Fruit fly (Drosophila melanogaster) whole organism, pupa: ENCODE measurements around the gene CG14960.

ENCODE experiments used
- CG10348 ChIP-seq: fragments of 200-800 bp; sonication (Bioruptor generic); IDR thresholded peaks from 2 replicates; pipeline ENCODE4 v1.3.6; 2022; ENCODE audit warnings: missing biosample characterization, missing genetic modification characterization
- CG12605 ChIP-seq: fragments of 200-800 bp; sonication (Bioruptor generic); IDR thresholded peaks from 2 replicates; pipeline ENCODE4 v1.3.6; 2022; ENCODE audit warnings: missing biosample characterization, missing genetic modification characterization
- CG13204 ChIP-seq: fragments of 200-800 bp; sonication (Bioruptor generic); optimal IDR thresholded peaks from 2 replicates; lab custom pipeline; 2018; ENCODE audit warnings: missing biosample characterization, mild to moderate bottlenecking, missing genetic modification characterization, moderate library complexity
- CG14655 ChIP-seq: fragments of 200-800 bp; sonication (Bioruptor generic); optimal IDR thresholded peaks from 3 replicates; lab custom pipeline; 2017; ENCODE audit warnings: mild to moderate bottlenecking, missing biosample characterization, missing genetic modification reagents, missing genetic modification characterization
- CG15710 ChIP-seq: fragments of 200-800 bp; sonication (Bioruptor generic); optimal IDR thresholded peaks from 2 replicates; lab custom pipeline; 2018; ENCODE audit warnings: missing biosample characterization, mild to moderate bottlenecking, missing genetic modification characterization, moderate library complexity
- CG17806 ChIP-seq: fragments of 200-800 bp; sonication (Bioruptor generic); optimal IDR thresholded peaks from 2 replicates; lab custom pipeline; 2018; ENCODE audit warnings: missing biosample characterization, mild to moderate bottlenecking, missing genetic modification characterization, moderate library complexity
- CG32121 ChIP-seq: fragments of 200-800 bp; sonication (Bioruptor generic); IDR thresholded peaks from 2 replicates; pipeline ENCODE4 v1.3.6; 2022; ENCODE audit warnings: missing biosample characterization, missing genetic modification characterization
- CG34367 ChIP-seq: fragments of 200-800 bp; sonication (Bioruptor generic); optimal IDR thresholded peaks from 2 replicates; lab custom pipeline; 2018; ENCODE audit warnings: missing biosample characterization, mild to moderate bottlenecking, missing genetic modification characterization
- CG4496 ChIP-seq: fragments of 200-800 bp; sonication (Bioruptor generic); IDR thresholded peaks from 3 replicates; pipeline ENCODE4 v1.3.6; 2022; ENCODE audit warnings: missing biosample characterization, missing genetic modification characterization
- CG8159 ChIP-seq: fragments of 200-800 bp; sonication (Bioruptor generic); optimal IDR thresholded peaks from 3 replicates; lab custom pipeline; 2018; ENCODE audit warnings: missing biosample characterization, mild to moderate bottlenecking, missing genetic modification characterization, moderate library complexity
- CG8301 ChIP-seq: fragments of 200-800 bp; sonication (Bioruptor generic); optimal IDR thresholded peaks from 2 replicates; lab custom pipeline; 2018; ENCODE audit warnings: missing biosample characterization, mild to moderate bottlenecking, missing genetic modification characterization
- CG9948 ChIP-seq: fragments of 200-800 bp; sonication (Bioruptor generic); optimal IDR thresholded peaks from 2 replicates; lab custom pipeline; 2018; ENCODE audit warnings: missing biosample characterization, mild to moderate bottlenecking, missing genetic modification characterization, moderate library complexity
- D1 ChIP-seq: fragments of 200-800 bp; sonication (Bioruptor generic); optimal IDR thresholded peaks from 2 replicates; lab custom pipeline; 2018; ENCODE audit warnings: missing biosample characterization, mild to moderate bottlenecking, missing genetic modification characterization, moderate library complexity
- EcR ChIP-seq: fragments of 200-800 bp; sonication (Bioruptor generic); optimal IDR thresholded peaks from 3 replicates; lab custom pipeline; 2019; ENCODE audit warnings: missing biosample characterization, missing genetic modification characterization, mild to moderate bottlenecking, moderate library complexity, missing genetic modification reagents
- Ets98B ChIP-seq: fragments of 200-800 bp; sonication (Bioruptor generic); IDR thresholded peaks from 2 replicates; pipeline ENCODE4 v1.3.6; 2022; ENCODE audit warnings: missing biosample characterization, missing genetic modification characterization
- Pif1A ChIP-seq: fragments of 200-800 bp; sonication (Bioruptor generic); optimal IDR thresholded peaks from 3 replicates; lab custom pipeline; 2016; ENCODE audit warnings: missing biosample characterization, missing genetic modification characterization
- Pif1B ChIP-seq: fragments of 200-800 bp; sonication (Bioruptor generic); optimal IDR thresholded peaks from 3 replicates; lab custom pipeline; 2016; ENCODE audit warnings: missing biosample characterization, missing genetic modification characterization
- Snoo ChIP-seq: fragments of 200-800 bp; sonication (Bioruptor generic); optimal IDR thresholded peaks from 3 replicates; lab custom pipeline; 2017; ENCODE audit warnings: missing biosample characterization, mild to moderate bottlenecking, missing genetic modification characterization, inconsistent platforms
- fd96Ca ChIP-seq: fragments of 200-800 bp; sonication (Bioruptor generic); IDR thresholded peaks from 3 replicates; pipeline ENCODE4 v1.3.6; 2022; ENCODE audit warnings: missing biosample characterization, missing genetic modification characterization
- gl ChIP-seq: fragments of 200-800 bp; sonication (Bioruptor generic); optimal IDR thresholded peaks from 2 replicates; lab custom pipeline; 2018; ENCODE audit warnings: missing biosample characterization, mild to moderate bottlenecking, missing genetic modification characterization
- rn ChIP-seq: fragments of 200-800 bp; sonication (Bioruptor generic); IDR thresholded peaks from 2 replicates; pipeline ENCODE4 v1.3.6; 2022; ENCODE audit warnings: missing biosample characterization, missing genetic modification characterization

Gene CG14960

dm6 chr3L:3242121-3243083 is 28.4 kb upstream of the CG14960 start:
- TF ChIP-seq CG14655 (peak; percentile 4), Pif1B (GFP tag; lab: Kevin White, UChicago) (peak; percentile 9), EcR (GFP tag; lab: Kevin White, UChicago) (peak; percentile 94), CG9948 (no peak), CG8159 (tag; lab: Kevin White, UChicago) (peak; percentile 6), gl (no peak), CG17806 (tag; lab: Kevin White, UChicago) (no peak), Ets98B (GFP tag; lab: Robert Waterston, UW) (no peak), CG13204 (GFP tag; lab: Kevin White, UChicago) (peak; percentile 53), CG10348 (no peak), Snoo (peak; percentile 83), fd96Ca (GFP tag; lab: Robert Waterston, UW) (0 out of 3 replicates have a peak, but pooled peaks have one; percentile 25), Pif1A (peak; percentile 10), CG12605 (GFP tag; lab: Robert Waterston, UW) (no peak), CG32121 (GFP tag; lab: Robert Waterston, UW) (0 out of 2 replicates have a peak, but pooled peaks have one; percentile 12), CG4496 (GFP tag; lab: Robert Waterston, UW) (no peak), rn (GFP tag; lab: Robert Waterston, UW) (no peak), CG8301 (no peak), D1 (no peak), CG15710 (tag; lab: Kevin White, UChicago) (peak; percentile 24), CG34367 (tag; lab: Kevin White, UChicago) (peak; percentile 8)

- TF ChIP-seq CG9948 (peak; percentile 23), Ets98B (GFP tag; lab: Robert Waterston, UW) (no peak), CG8159 (tag; lab: Kevin White, UChicago) (peak; percentile 16), Pif1A (peak; percentile 7), EcR (GFP tag; lab: Kevin White, UChicago) (peak; percentile 93), Pif1B (GFP tag; lab: Kevin White, UChicago) (no peak)
Measured at dm6 chr3L:3244244-3245144, 26.3 kb upstream of the CG14960 start, which contains the start of gene CG12078. Gene CG12078, minus strand, starts transcription at chr3L:3244294.

- peak; percentile 85 for TF ChIP-seq CG13204 (GFP tag; lab: Kevin White, UChicago)
- TF ChIP-seq Pif1B (GFP tag; lab: Kevin White, UChicago): peak; percentile 84
- peak; percentile 88 for TF ChIP-seq CG17806 (tag; lab: Kevin White, UChicago)
- TF ChIP-seq CG15710 (tag; lab: Kevin White, UChicago): peak; percentile 95
- TF ChIP-seq rn (GFP tag; lab: Robert Waterston, UW): no peak
- peak; percentile 82 for TF ChIP-seq CG9948
- peak; percentile 90 for TF ChIP-seq Snoo
- peak; percentile 79 for TF ChIP-seq Pif1A
- no peak for TF ChIP-seq CG32121 (GFP tag; lab: Robert Waterston, UW)
- TF ChIP-seq gl: peak; percentile 65
- TF ChIP-seq CG8159 (tag; lab: Kevin White, UChicago): peak; percentile 100
- TF ChIP-seq CG34367 (tag; lab: Kevin White, UChicago): peak; percentile 92
- TF ChIP-seq CG8301: peak; percentile 55
- no peak for TF ChIP-seq fd96Ca (GFP tag; lab: Robert Waterston, UW)
- TF ChIP-seq D1: peak; percentile 81
- peak; percentile 57; the same call in 2 of the 3 replicates for TF ChIP-seq CG4496 (GFP tag; lab: Robert Waterston, UW)
- no peak for TF ChIP-seq Ets98B (GFP tag; lab: Robert Waterston, UW)
- TF ChIP-seq EcR (GFP tag; lab: Kevin White, UChicago): no peak
- peak; percentile 72 for TF ChIP-seq CG14655
- peak; percentile 42; the same call in 1 of the 2 replicates for TF ChIP-seq CG12605 (GFP tag; lab: Robert Waterston, UW)
- no peak for TF ChIP-seq CG10348
Measured at dm6 chr3L:3245189-3245588, 25.6 kb upstream of the CG14960 start.

dm6 chr3L:3246378-3247129 is 24.3 kb upstream of the CG14960 start:
- peak; percentile 96 for TF ChIP-seq fd96Ca (GFP tag; lab: Robert Waterston, UW)
- peak; percentile 96 for TF ChIP-seq CG9948
- peak; percentile 98 for TF ChIP-seq CG17806 (tag; lab: Kevin White, UChicago)
- peak; percentile 94 for TF ChIP-seq Ets98B (GFP tag; lab: Robert Waterston, UW)
- peak; percentile 91 for TF ChIP-seq rn (GFP tag; lab: Robert Waterston, UW)
- peak; percentile 99 for TF ChIP-seq CG13204 (GFP tag; lab: Kevin White, UChicago)
- TF ChIP-seq CG8159 (tag; lab: Kevin White, UChicago): peak; percentile 99
- peak; percentile 100 for TF ChIP-seq gl
- TF ChIP-seq CG34367 (tag; lab: Kevin White, UChicago): peak; percentile 98
- TF ChIP-seq D1: peak; percentile 97
- peak; percentile 99 for TF ChIP-seq CG15710 (tag; lab: Kevin White, UChicago)
- peak; percentile 96 for TF ChIP-seq CG14655
- TF ChIP-seq CG12605 (GFP tag; lab: Robert Waterston, UW): peak; percentile 99
- peak; percentile 99 for TF ChIP-seq Pif1A
- TF ChIP-seq CG4496 (GFP tag; lab: Robert Waterston, UW): peak; percentile 97
- TF ChIP-seq CG10348: 0 out of 2 replicates have a peak, but pooled peaks have one; percentile 27
- TF ChIP-seq Snoo: peak; percentile 99
- TF ChIP-seq EcR (GFP tag; lab: Kevin White, UChicago): peak; percentile 100
- peak; percentile 99 for TF ChIP-seq Pif1B (GFP tag; lab: Kevin White, UChicago)
- peak; percentile 92 for TF ChIP-seq CG32121 (GFP tag; lab: Robert Waterston, UW)
- TF ChIP-seq CG8301: peak; percentile 87
- TF ChIP-seq, all 21 proteins: peak for 21
